Fruit fly (Drosophila melanogaster) whole organism, embryonic: Measurements from ENCODE around the gene CG15213.

Source experiments
- BEAF-32 ChIP-seq: fragments of 200-800 bp; sonication (Bioruptor generic); optimal IDR thresholded peaks from 3 replicates; lab custom pipeline; 2017; ENCODE audit warnings: missing biosample characterization, missing genetic modification characterization, mild to moderate bottlenecking, moderate library complexity, missing genetic modification reagents
- Blimp-1 ChIP-seq: fragments of 200-800 bp; sonication (Bioruptor generic); optimal IDR thresholded peaks from 3 replicates; lab custom pipeline; 2018; ENCODE audit warnings: missing biosample characterization, missing genetic modification characterization, mild to moderate bottlenecking, moderate library complexity, missing genetic modification reagents
- CG10959 ChIP-seq: fragments of 200-800 bp; sonication (Bioruptor generic); IDR thresholded peaks from 2 replicates; pipeline ENCODE4 v1.3.6; 2022; ENCODE audit warnings: missing biosample characterization, missing genetic modification characterization
- CG12659 ChIP-seq: fragments of 200-800 bp; sonication (Bioruptor generic); optimal IDR thresholded peaks from 3 replicates; lab custom pipeline; 2017; ENCODE audit warnings: mild to moderate bottlenecking, missing biosample characterization, missing genetic modification reagents, missing genetic modification characterization
- CG15011 ChIP-seq: fragments of 200-800 bp; sonication (Bioruptor generic); optimal IDR thresholded peaks from 3 replicates; lab custom pipeline; 2018; ENCODE audit warnings: missing biosample characterization, mild to moderate bottlenecking, missing genetic modification characterization
- CG15514 ChIP-seq: fragments of 200-800 bp; sonication (Bioruptor generic); optimal IDR thresholded peaks from 3 replicates; lab custom pipeline; 2017; ENCODE audit warnings: missing biosample characterization, missing genetic modification characterization, mild to moderate bottlenecking, moderate library complexity, missing genetic modification reagents
- CG1603 ChIP-seq: fragments of 200-800 bp; sonication (Bioruptor generic); optimal IDR thresholded peaks from 2 replicates; lab custom pipeline; 2019; ENCODE audit warnings: missing biosample characterization, mild to moderate bottlenecking, missing genetic modification characterization, moderate library complexity
- CG33557 ChIP-seq: fragments of 200-800 bp; sonication (Bioruptor generic); optimal IDR thresholded peaks from 2 replicates; lab custom pipeline; 2019; ENCODE audit warnings: missing biosample characterization, mild to moderate bottlenecking, missing genetic modification characterization, moderate library complexity
- CG34224 ChIP-seq: fragments of 200-800 bp; sonication (Bioruptor generic); IDR thresholded peaks from 3 replicates; pipeline ENCODE4 v1.3.6; 2022; ENCODE audit warnings: missing biosample characterization, missing genetic modification characterization; ENCODE audit not compliant: partially characterized antibody
- CG34422 ChIP-seq: fragments of 200-800 bp; sonication (Bioruptor generic); IDR thresholded peaks from 3 replicates; pipeline ENCODE4 v1.3.6; 2022; ENCODE audit warnings: missing biosample characterization, missing genetic modification characterization
- CG4328 ChIP-seq: fragments of 200-800 bp; sonication (Bioruptor generic); optimal IDR thresholded peaks from 3 replicates; lab custom pipeline; 2017; ENCODE audit warnings: missing biosample characterization, missing genetic modification reagents, missing genetic modification characterization
- CG4617 ChIP-seq: fragments of 200-800 bp; sonication (Bioruptor generic); optimal IDR thresholded peaks from 3 replicates; lab custom pipeline; 2016; ENCODE audit warnings: missing biosample characterization, missing genetic modification characterization, borderline replicate concordance
- CG6654 ChIP-seq: fragments of 200-800 bp; sonication (Bioruptor generic); optimal IDR thresholded peaks from 2 replicates; lab custom pipeline; 2017; ENCODE audit warnings: missing biosample characterization, mild to moderate bottlenecking, missing genetic modification characterization
- CG6689 ChIP-seq: fragments of 200-800 bp; sonication (Bioruptor generic); IDR thresholded peaks from 2 replicates; pipeline ENCODE4 v1.3.6; 2022; ENCODE audit warnings: missing biosample characterization, missing genetic modification characterization
- CG6765 ChIP-seq: fragments of 200-800 bp; sonication (Bioruptor generic); optimal IDR thresholded peaks from 3 replicates; lab custom pipeline; 2017; ENCODE audit warnings: missing biosample characterization, mild to moderate bottlenecking, missing genetic modification characterization
- CG6854 ChIP-seq: fragments of 200-800 bp; sonication (Bioruptor generic); optimal IDR thresholded peaks from 3 replicates; lab custom pipeline; 2017; ENCODE audit warnings: missing biosample characterization, mild to moderate bottlenecking, missing genetic modification characterization
- CG7786 ChIP-seq: fragments of 200-800 bp; sonication (Bioruptor generic); optimal IDR thresholded peaks from 2 replicates; lab custom pipeline; 2016; ENCODE audit warnings: missing biosample characterization, missing genetic modification characterization
- CG9727 ChIP-seq: fragments of 200-800 bp; sonication (Bioruptor generic); optimal IDR thresholded peaks from 3 replicates; lab custom pipeline; 2017; ENCODE audit warnings: missing biosample characterization, mild to moderate bottlenecking, missing genetic modification characterization
- CG9932 ChIP-seq: fragments of 200-800 bp; sonication (Bioruptor generic); IDR thresholded peaks from 2 replicates; pipeline ENCODE4 v1.3.6; 2022; ENCODE audit warnings: missing biosample characterization, missing genetic modification characterization
- Dp ChIP-seq: fragments of 200-800 bp; sonication (Bioruptor generic); optimal IDR thresholded peaks from 2 replicates; lab custom pipeline; 2018; ENCODE audit warnings: missing biosample characterization, mild to moderate bottlenecking, missing genetic modification characterization, moderate library complexity
- Dref ChIP-seq: fragments of 200-800 bp; sonication (Bioruptor generic); IDR thresholded peaks from 2 replicates; pipeline ENCODE4 v1.3.6; 2022; ENCODE audit warnings: missing biosample characterization, missing genetic modification characterization
- E2f2 ChIP-seq: fragments of 200-800 bp; sonication (Bioruptor generic); IDR thresholded peaks from 2 replicates; pipeline ENCODE4 v1.3.6; 2022; ENCODE audit warnings: missing biosample characterization, missing genetic modification characterization
- Elba2 ChIP-seq: fragments of 200-800 bp; sonication (Bioruptor generic); optimal IDR thresholded peaks from 3 replicates; lab custom pipeline; 2016; ENCODE audit warnings: missing biosample characterization, missing genetic modification characterization
- Ets65A ChIP-seq: fragments of 200-800 bp; sonication (Bioruptor generic); peaks from one replicate; lab custom pipeline; 2016; ENCODE audit warnings: missing biosample characterization, missing genetic modification characterization
- Jarid2 ChIP-seq: fragments of 200-800 bp; sonication (Bioruptor generic); optimal IDR thresholded peaks from 3 replicates; lab custom pipeline; 2017; ENCODE audit warnings: mild to moderate bottlenecking, missing biosample characterization, missing genetic modification reagents, missing genetic modification characterization
- MBD-R2 ChIP-seq: fragments of 200-800 bp; sonication (Bioruptor generic); IDR thresholded peaks from 2 replicates; pipeline ENCODE4 v1.3.6; 2022; ENCODE audit warnings: missing biosample characterization, missing genetic modification characterization
- Sin3A ChIP-seq: fragments of >200 bp; optimal IDR thresholded peaks from 2 replicates; lab custom pipeline; 2018
- Sry-β ChIP-seq: fragments of 200-800 bp; sonication (Bioruptor generic); optimal IDR thresholded peaks from 2 replicates; lab custom pipeline; 2018; ENCODE audit warnings: missing biosample characterization, mild to moderate bottlenecking, missing genetic modification characterization, moderate library complexity
- Stat92E ChIP-seq, 3 experiments: fragments of >200 bp in 2 of 3; fragments of 200-800 bp in 1 of 3; sonication (Bioruptor generic) in 1 of 3; optimal IDR thresholded peaks; 2 replicates each; lab custom pipeline; 2017 to 2019; ENCODE audit warnings: missing biosample characterization in 3 of 3, missing genetic modification characterization in 3 of 3, mild to moderate bottlenecking in 1 of 3, moderate library complexity in 1 of 3
- YL-1 ChIP-seq: fragments of 200-800 bp; sonication (Bioruptor generic); optimal IDR thresholded peaks from 3 replicates; lab custom pipeline; 2017; ENCODE audit warnings: missing biosample characterization, mild to moderate bottlenecking, missing genetic modification characterization
- ato ChIP-seq: fragments of 200-800 bp; sonication (Bioruptor generic); IDR thresholded peaks from 2 replicates; pipeline ENCODE4 v1.3.6; 2022; ENCODE audit warnings: missing biosample characterization, missing genetic modification characterization; ENCODE audit not compliant: partially characterized antibody
- cad ChIP-seq: fragments of >200 bp; optimal IDR thresholded peaks from 2 replicates; lab custom pipeline; 2017; ENCODE audit warnings: missing biosample characterization, missing genetic modification characterization
- disco-r ChIP-seq: fragments of 200-800 bp; sonication (Bioruptor generic); optimal IDR thresholded peaks from 2 replicates; lab custom pipeline; 2016; ENCODE audit warnings: missing biosample characterization, missing genetic modification characterization
- dm ChIP-seq: fragments of 200-800 bp; sonication (Bioruptor generic); optimal IDR thresholded peaks from 3 replicates; lab custom pipeline; 2016; ENCODE audit warnings: missing biosample characterization, missing genetic modification characterization
- fd102C ChIP-seq: fragments of 200-800 bp; sonication (Bioruptor generic); optimal IDR thresholded peaks from 2 replicates; lab custom pipeline; 2018; ENCODE audit warnings: missing biosample characterization, mild to moderate bottlenecking, missing genetic modification characterization, moderate library complexity
- gce ChIP-seq: fragments of 200-800 bp; sonication (Bioruptor generic); IDR thresholded peaks from 3 replicates; pipeline ENCODE4 v1.3.6; 2022; ENCODE audit warnings: missing biosample characterization, missing genetic modification characterization
- ham ChIP-seq: fragments of 200-800 bp; sonication (Bioruptor generic); IDR thresholded peaks from 2 replicates; pipeline ENCODE4 v1.3.6; 2022; ENCODE audit warnings: missing biosample characterization, missing genetic modification characterization
- insv ChIP-seq, 2 experiments: fragments of 200-800 bp; sonication (Bioruptor generic); optimal IDR thresholded peaks; 3 replicates each; lab custom pipeline; 2016 to 2018; ENCODE audit warnings: missing biosample characterization in 2 of 2, missing genetic modification characterization in 2 of 2
- kni ChIP-seq: fragments of 200-800 bp; sonication (Bioruptor generic); optimal IDR thresholded peaks from 3 replicates; lab custom pipeline; 2017; ENCODE audit warnings: mild to moderate bottlenecking, missing biosample characterization, missing genetic modification reagents, missing genetic modification characterization
- nom ChIP-seq: fragments of 200-800 bp; sonication (Bioruptor generic); optimal IDR thresholded peaks from 2 replicates; lab custom pipeline; 2017; ENCODE audit warnings: missing biosample characterization, missing genetic modification characterization, mild to moderate bottlenecking, moderate library complexity, missing genetic modification reagents
- onecut ChIP-seq: fragments of 200-800 bp; sonication (Bioruptor generic); IDR thresholded peaks from 2 replicates; pipeline ENCODE4 v1.3.6; 2022; ENCODE audit warnings: missing biosample characterization, missing genetic modification characterization
- sc ChIP-seq, 3 experiments: fragments of >200 bp in 2 of 3; fragments of 200-800 bp in 1 of 3; sonication (Bioruptor generic) in 1 of 3; optimal IDR thresholded peaks; 2 replicates in 2 of 3; 3 replicates in 1 of 3; lab custom pipeline; 2017; ENCODE audit warnings: mild to moderate bottlenecking in 1 of 3, missing biosample characterization in 1 of 3, missing genetic modification characterization in 1 of 3, missing genetic modification reagents in 1 of 3
- sd ChIP-seq: fragments of 200-800 bp; sonication (Bioruptor generic); optimal IDR thresholded peaks from 3 replicates; lab custom pipeline; 2018; ENCODE audit warnings: missing biosample characterization, mild to moderate bottlenecking, missing genetic modification characterization, moderate library complexity
- shn ChIP-seq: fragments of 200-800 bp; sonication (Bioruptor generic); optimal IDR thresholded peaks from 3 replicates; lab custom pipeline; 2016; ENCODE audit warnings: missing biosample characterization, missing genetic modification characterization
- sna ChIP-seq: fragments of 200-800 bp; sonication (Bioruptor generic); IDR thresholded peaks from 2 replicates; pipeline ENCODE4 v1.3.6; 2022; ENCODE audit warnings: missing biosample characterization, missing genetic modification characterization; ENCODE audit not compliant: partially characterized antibody
- so ChIP-seq: fragments of 200-800 bp; sonication (Bioruptor generic); IDR thresholded peaks from 3 replicates; pipeline ENCODE4 v1.3.6; 2022; ENCODE audit warnings: missing biosample characterization, missing genetic modification characterization
- sob ChIP-seq: fragments of 200-800 bp; sonication (Bioruptor generic); IDR thresholded peaks from 2 replicates; pipeline ENCODE4 v1.3.6; 2022; ENCODE audit warnings: missing biosample characterization, missing genetic modification characterization
- stwl ChIP-seq: fragments of 200-800 bp; sonication (Bioruptor generic); optimal IDR thresholded peaks from 3 replicates; lab custom pipeline; 2018; ENCODE audit warnings: missing biosample characterization, mild to moderate bottlenecking, missing genetic modification characterization, moderate library complexity
- trem ChIP-seq: fragments of 200-800 bp; optimal IDR thresholded peaks from 3 replicates; lab custom pipeline; 2019; ENCODE audit warnings: missing biosample characterization, mild to moderate bottlenecking, missing genetic modification characterization, moderate library complexity

CG15213 gene

dm6 chr3L:5145814-5146244, 12.8 kb upstream of the CG15213 start, which contains the start of the genes Fitm and AlaRS-m:
Gene Fitm, minus strand, starts transcription at chr3L:5146063.
Gene AlaRS-m, plus strand, starts transcription at chr3L:5146098.
- TF ChIP-seq Jarid2 (GFP tag; lab: Kevin White, UChicago) (no peak), CG4617 (GFP tag; lab: Kevin White, UChicago) (peak; percentile 42), sd (tag; lab: Kevin White, UChicago) (peak; percentile 96), Dref (GFP tag; lab: Robert Waterston, UW) (0 out of 2 replicates have a peak, but pooled peaks have one; percentile 28), Sin3A (lab: Kevin White, UChicago) (peak; percentile 46), CG9932 (GFP tag; lab: Robert Waterston, UW) (no peak), insv (GFP tag; optimal IDR thresholded peaks at IDR 0.05; lab: Kevin White, UChicago) (peak; percentile 92 to 98), Blimp-1 (GFP tag; lab: Kevin White, UChicago) (peak; percentile 99), fd102C (GFP tag; lab: Kevin White, UChicago) (no peak), trem (tag; lab: Kevin White, UChicago) (peak; percentile 9), CG6854 (no peak), disco-r (GFP tag; lab: Kevin White, UChicago) (no peak), onecut (GFP tag; lab: Robert Waterston, UW) (no peak), CG10959 (GFP tag; lab: Robert Waterston, UW) (no peak), kni (GFP tag; lab: Kevin White, UChicago) (peak; percentile 72), cad (no peak), nom (GFP tag; lab: Kevin White, UChicago) (peak; percentile 17), CG6689 (GFP tag; lab: Robert Waterston, UW) (no peak), CG6654 (GFP tag; lab: Kevin White, UChicago) (no peak), YL-1 (GFP tag; lab: Kevin White, UChicago) (peak; percentile 67), gce (no peak), CG7786 (GFP tag; lab: Kevin White, UChicago) (no peak), sc (optimal IDR thresholded peaks at IDR 0.05; lab: Kevin White, UChicago) (no peak), sc (GFP tag; optimal IDR thresholded peaks at IDR 0.05; lab: Kevin White, UChicago) (no peak), Stat92E (GFP tag; optimal IDR thresholded peaks at IDR 0.05; lab: Kevin White, UChicago) (no peak), CG34224 (GFP tag; lab: Robert Waterston, UW) (peak; percentile 51; the same call in 2 of the 3 replicates), MBD-R2 (GFP tag; lab: Robert Waterston, UW) (peak; percentile 99), CG4328 (GFP tag; lab: Kevin White, UChicago) (no peak), CG15514 (peak; percentile 63), shn (GFP tag; lab: Kevin White, UChicago) (no peak), CG33557 (GFP tag; lab: Kevin White, UChicago) (peak; percentile 7), sob (no peak), so (GFP tag; lab: Robert Waterston, UW) (0 out of 3 replicates have a peak, but pooled peaks have one; percentile 13), CG12659 (GFP tag; lab: Kevin White, UChicago) (peak; percentile 8), CG34422 (GFP tag; lab: Robert Waterston, UW) (peak; percentile 51; the same call in 1 of the 3 replicates), ham (GFP tag; lab: Robert Waterston, UW) (no peak), Dp (GFP tag; lab: Kevin White, UChicago) (peak; percentile 55), Ets65A (GFP tag; lab: Kevin White, UChicago) (peak; percentile 82), ato (0 out of 2 replicates have a peak, but pooled peaks have one; percentile 19), CG15011 (GFP tag; lab: Kevin White, UChicago) (no peak), Sry-β (GFP tag; lab: Kevin White, UChicago) (peak; percentile 42), sna (GFP tag; lab: Robert Waterston, UW) (peak; percentile 37; the same call in 1 of the 2 replicates), CG1603 (tag; lab: Kevin White, UChicago) (no peak), BEAF-32 (peak; percentile 0), CG6765 (GFP tag; lab: Kevin White, UChicago) (no peak), CG9727 (GFP tag; lab: Kevin White, UChicago) (no peak), stwl (tag; lab: Kevin White, UChicago) (peak; percentile 30), Elba2 (peak; percentile 75), dm (GFP tag; lab: Kevin White, UChicago) (peak; percentile 33), E2f2 (GFP tag; lab: Robert Waterston, UW) (peak; percentile 60)
